Worm (Caenorhabditis elegans) whole organism, L1 larva: ENCODE measurements around the gene srz-95.

Experiments used
- alr-1 ChIP-seq: fragments of 200-800 bp; sonication (Bioruptor generic); optimal IDR thresholded peaks from 2 replicates; lab custom pipeline; 2018; ENCODE audit warnings: borderline replicate concordance, mild to moderate bottlenecking, missing genetic modification characterization, missing compliant biosample characterization
- egl-27 ChIP-seq, 2 experiments: fragments of 150-350 bp in 1 of 2; sonication (generic microtip); optimal IDR thresholded peaks; 3 replicates each; lab custom pipeline; 2017 to 2018; ENCODE audit warnings: missing biosample characterization in 2 of 2, missing genetic modification characterization in 2 of 2, missing genetic modification reagents in 2 of 2
- fkh-10 ChIP-seq: sonication (generic microtip); optimal IDR thresholded peaks from 2 replicates; lab custom pipeline; 2017; ENCODE audit warnings: missing biosample characterization, missing genetic modification reagents, missing genetic modification characterization
- fos-1 ChIP-seq: fragments of 150-350 bp; optimal IDR thresholded peaks from 2 replicates; lab custom pipeline; 2014; ENCODE audit warnings: missing biosample characterization, missing genetic modification characterization
- pqm-1 ChIP-seq: sonication (generic microtip); optimal IDR thresholded peaks from 3 replicates; lab custom pipeline; 2017; ENCODE audit warnings: missing biosample characterization, missing genetic modification characterization
- sox-4 ChIP-seq: sonication (generic microtip); optimal IDR thresholded peaks from 2 replicates; lab custom pipeline; 2016; ENCODE audit warnings: missing genetic modification characterization, missing compliant biosample characterization
- tbx-2 ChIP-seq: sonication (generic microtip); optimal IDR thresholded peaks from 2 replicates; lab custom pipeline; 2016; ENCODE audit warnings: missing genetic modification characterization, missing compliant biosample characterization
- unc-130 ChIP-seq: fragments of 150-350 bp; optimal IDR thresholded peaks from 2 replicates; lab custom pipeline; 2017; ENCODE audit warnings: missing biosample characterization, missing genetic modification characterization, inconsistent platforms
- unc-86 ChIP-seq: sonication (generic microtip); optimal IDR thresholded peaks from 2 replicates; lab custom pipeline; 2016; ENCODE audit warnings: missing genetic modification characterization, missing compliant biosample characterization
- zag-1 ChIP-seq: fragments of 150-350 bp; optimal IDR thresholded peaks from 2 replicates; lab custom pipeline; 2014; ENCODE audit warnings: missing biosample characterization, missing genetic modification characterization

ce11 chrV:17030430-17030829 is 38.6 kb downstream of the srz-95 start:
- no peak for TF ChIP-seq egl-27 (tag; optimal IDR thresholded peaks at IDR 0.05; lab: Kevin White, UChicago)
- no peak for TF ChIP-seq pqm-1 (tag; lab: Kevin White, UChicago)
- TF ChIP-seq unc-130 (tag; lab: Kevin White, UChicago) = no peak
- no peak for TF ChIP-seq fos-1 (tag; lab: Kevin White, UChicago)
- no peak for TF ChIP-seq sox-4 (tag; lab: Kevin White, UChicago)
- no peak for TF ChIP-seq zag-1 (tag; lab: Kevin White, UChicago)
- TF ChIP-seq fkh-10 (GFP tag; lab: Kevin White, UChicago) = no peak
- no peak for TF ChIP-seq alr-1 (tag; lab: Kevin White, UChicago)
- TF ChIP-seq unc-86 = no peak
- no peak for TF ChIP-seq tbx-2 (tag; lab: Kevin White, UChicago)
